Fruit fly (Drosophila melanogaster): ENCODE measurements around the gene Tmhs.

Gene Tmhs

DNA sequence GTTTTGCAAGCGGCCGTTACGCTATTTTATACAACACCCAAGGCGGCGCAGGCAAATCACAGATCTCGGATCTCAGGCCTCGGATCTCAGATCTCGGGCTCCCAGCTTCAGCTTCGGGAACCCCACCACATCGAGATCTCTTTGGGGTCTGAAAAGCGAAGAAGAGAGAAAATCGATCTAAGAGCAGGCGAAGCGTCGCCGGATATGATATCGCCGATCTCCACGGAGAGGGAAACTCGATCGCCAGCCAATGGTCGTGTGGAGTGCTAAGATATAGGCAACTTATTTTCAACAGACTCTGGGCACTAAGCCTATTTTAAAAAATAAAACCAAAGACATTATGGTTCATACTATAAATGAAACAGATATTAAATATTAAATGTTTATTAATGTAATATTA is 53.3 kb downstream of the Tmhs start, which contains the start of the genes CG46523 and CG5687:
CG46523 (minus strand) TSS at position 337 of the 400 bp plus-strand sequence.
CG5687 (minus strand) TSS at position 337 of the 400 bp plus-strand sequence.
- TF ChIP-seq Myc (optimal IDR thresholded peaks at IDR 0.05) (no peak), insv (optimal IDR thresholded peaks at IDR 0.05) (no peak), h (optimal IDR thresholded peaks at IDR 0.05) (no peak), psq (optimal IDR thresholded peaks at IDR 0.05) (no peak), Sin3A (optimal IDR thresholded peaks at IDR 0.05) (no peak), ttk (optimal IDR thresholded peaks at IDR 0.05) (no peak)

DNA sequence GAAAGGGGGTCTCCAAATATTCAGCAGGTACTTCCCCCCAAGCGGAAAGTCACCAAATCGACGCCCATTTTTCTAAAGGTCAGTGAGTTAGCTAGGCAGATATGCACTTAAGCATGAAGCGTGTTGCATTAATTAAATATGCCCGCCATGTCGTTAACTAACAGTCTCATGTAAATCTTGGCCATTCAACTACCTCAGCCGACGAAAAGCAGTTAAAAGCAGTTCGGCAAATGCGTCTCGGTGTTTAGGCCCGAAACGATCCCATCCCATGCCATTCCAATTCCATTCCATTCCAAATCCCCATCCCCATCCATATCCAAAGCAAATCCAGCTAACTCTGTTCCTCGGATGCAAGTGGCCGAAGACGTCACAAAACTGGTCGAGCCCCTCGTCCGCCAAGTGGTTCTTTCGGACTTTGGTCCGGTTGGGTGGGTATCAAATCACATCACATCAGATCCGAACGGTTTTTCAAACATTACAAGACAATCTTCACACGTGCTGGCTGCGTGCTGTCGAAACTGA is 54.6 kb downstream of the Tmhs start:
- TF ChIP-seq h (optimal IDR thresholded peaks at IDR 0.05) (no peak), ttk (optimal IDR thresholded peaks at IDR 0.05) (no peak), Myc (optimal IDR thresholded peaks at IDR 0.05) (no peak), Sin3A (optimal IDR thresholded peaks at IDR 0.05) (no peak), psq (optimal IDR thresholded peaks at IDR 0.05) (no peak), insv (optimal IDR thresholded peaks at IDR 0.05) (no peak)

DNA sequence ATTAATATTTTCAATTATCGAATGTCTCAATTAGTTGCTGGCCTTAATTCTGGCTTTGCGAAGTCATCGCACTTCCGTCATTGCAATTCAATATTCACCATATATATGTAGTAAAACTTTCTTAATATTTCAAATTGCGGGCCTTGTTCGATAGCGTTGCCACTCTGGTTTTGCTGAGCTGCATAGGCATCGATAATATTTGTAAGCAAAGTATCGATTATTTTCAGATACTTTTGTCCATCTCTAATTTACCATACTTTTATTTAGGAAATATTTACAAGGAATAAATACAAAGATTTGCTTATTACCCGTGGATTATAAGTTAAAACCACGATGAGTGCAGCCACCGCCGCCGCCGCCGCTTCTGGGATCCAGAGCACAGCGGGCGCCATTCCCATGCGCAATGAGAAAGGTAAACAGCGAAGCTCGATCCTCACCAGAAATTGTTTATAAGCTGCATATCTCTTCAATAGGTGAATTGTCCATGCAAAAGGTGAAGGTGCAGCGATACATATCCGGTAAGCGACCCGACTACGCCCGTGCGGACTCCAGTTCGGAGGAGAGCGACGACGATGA is 55.5 kb downstream of the Tmhs start, which contains the start of gene Mfap1:
Mfap1 (plus strand) TSS at position 226 of the 576 bp plus-strand sequence.
- TF ChIP-seq ttk (optimal IDR thresholded peaks at IDR 0.05) = no peak
- TF ChIP-seq Myc (optimal IDR thresholded peaks at IDR 0.05) = no peak

Measured in Kc167 (cell line).